Worm (Caenorhabditis elegans) whole organism, L2 larva: ENCODE measurements around the gene clec-182.
A peak's percentile ranks its signal among the peaks of the same experiment; 100 is the strongest.

Source experiments
- C34F6.9 ChIP-seq: fragments of 150-350 bp; optimal IDR thresholded peaks from 2 replicates; lab custom pipeline; 2014; ENCODE audit warnings: missing biosample characterization, missing genetic modification characterization
- F13H6.1 ChIP-seq: sonication (generic microtip); optimal IDR thresholded peaks from 2 replicates; lab custom pipeline; 2016; ENCODE audit warnings: missing genetic modification characterization, missing compliant biosample characterization
- R02D3.7 ChIP-seq: fragments of 150-350 bp; optimal IDR thresholded peaks from 2 replicates; lab custom pipeline; 2014; ENCODE audit warnings: missing biosample characterization, missing genetic modification characterization
- Y55F3AM.14 ChIP-seq: fragments of 200-800 bp; sonication (Bioruptor generic); optimal IDR thresholded peaks from 2 replicates; lab custom pipeline; 2018; ENCODE audit warnings: mild to moderate bottlenecking, missing genetic modification characterization, missing compliant biosample characterization
- ZK546.5 ChIP-seq: sonication (generic microtip); optimal IDR thresholded peaks from 2 replicates; lab custom pipeline; 2017; ENCODE audit warnings: missing biosample characterization, missing genetic modification characterization
- alr-1 ChIP-seq: fragments of 150-350 bp; optimal IDR thresholded peaks from 2 replicates; lab custom pipeline; 2014; ENCODE audit warnings: missing biosample characterization, missing genetic modification characterization
- aly-2 ChIP-seq: fragments of 150-350 bp; optimal IDR thresholded peaks from 2 replicates; lab custom pipeline; 2014; ENCODE audit warnings: missing biosample characterization, missing genetic modification characterization
- ama-1 ChIP-seq: fragments of 150-350 bp; optimal IDR thresholded peaks from 2 replicates; lab custom pipeline; 2018; ENCODE audit warnings: inconsistent platforms
- blmp-1 ChIP-seq: sonication (generic microtip); optimal IDR thresholded peaks from 2 replicates; lab custom pipeline; 2017; ENCODE audit warnings: missing genetic modification characterization, mild to moderate bottlenecking, missing compliant biosample characterization, antibody characterized with exemption, moderate library complexity; ENCODE audit not compliant: insufficient read depth
- ceh-16 ChIP-seq: fragments of 150-350 bp; optimal IDR thresholded peaks from 2 replicates; lab custom pipeline; 2014; ENCODE audit warnings: missing biosample characterization, missing genetic modification characterization
- ceh-82 ChIP-seq: fragments of 150-350 bp; optimal IDR thresholded peaks from 2 replicates; lab custom pipeline; 2014; ENCODE audit warnings: missing biosample characterization, missing genetic modification characterization
- crh-2 ChIP-seq: sonication (generic microtip); optimal IDR thresholded peaks from 2 replicates; lab custom pipeline; 2017; ENCODE audit warnings: missing biosample characterization, missing genetic modification characterization
- dmd-4 ChIP-seq: sonication (generic microtip); optimal IDR thresholded peaks from 2 replicates; lab custom pipeline; 2017; ENCODE audit warnings: missing biosample characterization, missing genetic modification characterization
- egl-27 ChIP-seq: sonication (generic microtip); optimal IDR thresholded peaks from 3 replicates; lab custom pipeline; 2017; ENCODE audit warnings: missing biosample characterization, missing genetic modification reagents, missing genetic modification characterization
- elt-1 ChIP-seq: fragments of 150-350 bp; optimal IDR thresholded peaks from 2 replicates; lab custom pipeline; 2014; ENCODE audit warnings: missing biosample characterization, missing genetic modification characterization
- elt-3 ChIP-seq: sonication (generic microtip); optimal IDR thresholded peaks from 2 replicates; lab custom pipeline; 2017; ENCODE audit warnings: missing biosample characterization, missing genetic modification characterization
- fos-1 ChIP-seq: fragments of 150-350 bp; optimal IDR thresholded peaks from 2 replicates; lab custom pipeline; 2014; ENCODE audit warnings: missing biosample characterization, missing genetic modification characterization
- gmeb-1 ChIP-seq: fragments of 150-350 bp; optimal IDR thresholded peaks from 2 replicates; lab custom pipeline; 2014; ENCODE audit warnings: missing biosample characterization, missing genetic modification characterization
- lin-11 ChIP-seq: fragments of 150-350 bp; sonication (generic microtip); optimal IDR thresholded peaks from 2 replicates; lab custom pipeline; 2014; ENCODE audit warnings: missing biosample characterization, missing genetic modification characterization, inconsistent platforms, mixed read lengths
- lin-13 ChIP-seq: fragments of 150-350 bp; optimal IDR thresholded peaks from 2 replicates; lab custom pipeline; 2014; ENCODE audit warnings: missing biosample characterization, missing genetic modification reagents, missing genetic modification characterization
- lin-39 ChIP-seq: fragments of 150-350 bp; optimal IDR thresholded peaks from 2 replicates; lab custom pipeline; 2014; ENCODE audit warnings: missing biosample characterization, missing genetic modification reagents, missing genetic modification characterization
- lsy-2 ChIP-seq, 2 experiments: fragments of 150-350 bp in 1 of 2; sonication (generic microtip) in 1 of 2; optimal IDR thresholded peaks; 2 replicates each; lab custom pipeline; 2014 to 2017; ENCODE audit warnings: missing biosample characterization in 2 of 2, missing genetic modification characterization in 2 of 2
- mab-5 ChIP-seq: fragments of 150-350 bp; optimal IDR thresholded peaks from 2 replicates; lab custom pipeline; 2014; ENCODE audit warnings: missing biosample characterization, missing genetic modification characterization
- mbf-1 ChIP-seq: sonication (generic microtip); optimal IDR thresholded peaks from 2 replicates; lab custom pipeline; 2017; ENCODE audit warnings: missing biosample characterization, missing genetic modification characterization
- mdl-1 ChIP-seq, 2 experiments: fragments of 150-350 bp in 1 of 2; sonication (generic microtip) in 1 of 2; optimal IDR thresholded peaks; 2 replicates each; lab custom pipeline; 2017; ENCODE audit warnings: missing biosample characterization in 2 of 2, missing genetic modification characterization in 2 of 2
- nhr-10 ChIP-seq: sonication (generic microtip); optimal IDR thresholded peaks from 2 replicates; lab custom pipeline; 2017; ENCODE audit warnings: missing biosample characterization, missing genetic modification characterization
- nhr-11 ChIP-seq: fragments of 150-350 bp; optimal IDR thresholded peaks from 2 replicates; lab custom pipeline; 2014; ENCODE audit warnings: missing biosample characterization, missing genetic modification characterization
- nhr-12 ChIP-seq: fragments of 150-350 bp; optimal IDR thresholded peaks from 2 replicates; lab custom pipeline; 2014; ENCODE audit warnings: missing biosample characterization, missing genetic modification characterization
- nhr-129 ChIP-seq: fragments of 150-350 bp; optimal IDR thresholded peaks from 2 replicates; lab custom pipeline; 2014; ENCODE audit warnings: missing biosample characterization, missing genetic modification characterization
- nhr-21 ChIP-seq: fragments of 150-350 bp; optimal IDR thresholded peaks from 2 replicates; lab custom pipeline; 2014; ENCODE audit warnings: missing biosample characterization, missing genetic modification characterization
- nhr-23 ChIP-seq: fragments of 150-350 bp; optimal IDR thresholded peaks from 2 replicates; lab custom pipeline; 2014; ENCODE audit warnings: missing biosample characterization, missing genetic modification reagents, missing genetic modification characterization
- nhr-237 ChIP-seq: fragments of 150-350 bp; optimal IDR thresholded peaks from 2 replicates; lab custom pipeline; 2014; ENCODE audit warnings: missing biosample characterization, missing genetic modification characterization
- nhr-25 ChIP-seq: fragments of 150-350 bp; sonication (generic microtip); optimal IDR thresholded peaks from 3 replicates; lab custom pipeline; 2014; ENCODE audit warnings: missing biosample characterization, missing genetic modification characterization
- nhr-6 ChIP-seq: fragments of 150-350 bp; optimal IDR thresholded peaks from 2 replicates; lab custom pipeline; 2014; ENCODE audit warnings: missing biosample characterization, missing genetic modification characterization
- nhr-77 ChIP-seq: fragments of 150-350 bp; optimal IDR thresholded peaks from 2 replicates; lab custom pipeline; 2014; ENCODE audit warnings: missing biosample characterization, missing genetic modification characterization
- peb-1 ChIP-seq: fragments of 150-350 bp; optimal IDR thresholded peaks from 2 replicates; lab custom pipeline; 2014; ENCODE audit warnings: missing biosample characterization, missing genetic modification characterization
- sem-4 ChIP-seq: fragments of 150-350 bp; optimal IDR thresholded peaks from 2 replicates; lab custom pipeline; 2014; ENCODE audit warnings: missing biosample characterization, missing genetic modification reagents, missing genetic modification characterization
- skn-1 ChIP-seq: sonication (generic microtip); optimal IDR thresholded peaks from 2 replicates; lab custom pipeline; 2017; ENCODE audit warnings: missing biosample characterization, missing genetic modification characterization
- sma-3 ChIP-seq: sonication (generic microtip); optimal IDR thresholded peaks from 2 replicates; lab custom pipeline; 2016; ENCODE audit warnings: missing genetic modification reagents, missing genetic modification characterization, missing compliant biosample characterization
- sma-9 ChIP-seq, 2 experiments: fragments of 150-350 bp in 1 of 2; sonication (generic microtip) in 1 of 2; optimal IDR thresholded peaks; 2 replicates each; lab custom pipeline; 2014 to 2016; ENCODE audit warnings: missing genetic modification characterization in 2 of 2, mild to moderate bottlenecking in 1 of 2, missing biosample characterization in 1 of 2, missing compliant biosample characterization in 1 of 2, missing genetic modification reagents in 1 of 2, moderate library complexity in 1 of 2
- snpc-4 ChIP-seq: fragments of 150-350 bp; optimal IDR thresholded peaks from 2 replicates; lab custom pipeline; 2014; ENCODE audit warnings: missing biosample characterization, missing genetic modification characterization
- unc-39 ChIP-seq: fragments of 150-350 bp; optimal IDR thresholded peaks from 2 replicates; lab custom pipeline; 2014; ENCODE audit warnings: missing biosample characterization, missing genetic modification characterization
- unc-55 ChIP-seq: fragments of 150-350 bp; sonication (generic microtip); optimal IDR thresholded peaks from 3 replicates; lab custom pipeline; 2014; ENCODE audit warnings: missing biosample characterization, missing genetic modification reagents, missing genetic modification characterization
- unc-62 ChIP-seq: fragments of 150-350 bp; optimal IDR thresholded peaks from 2 replicates; lab custom pipeline; 2014; ENCODE audit warnings: missing biosample characterization, missing genetic modification reagents, missing genetic modification characterization
- zag-1 ChIP-seq: fragments of 150-350 bp; optimal IDR thresholded peaks from 2 replicates; lab custom pipeline; 2014; ENCODE audit warnings: missing biosample characterization, missing genetic modification characterization
- ztf-1 ChIP-seq: fragments of 200-800 bp; sonication (Bioruptor generic); conservative IDR thresholded peaks from 2 replicates; pipeline ENCODE4 v1.3.6; 2022; ENCODE audit warnings: missing genetic modification characterization, missing compliant biosample characterization
- ztf-11 ChIP-seq: sonication (generic microtip); optimal IDR thresholded peaks from 2 replicates; lab custom pipeline; 2017; ENCODE audit warnings: missing biosample characterization, missing genetic modification characterization
- ztf-4 ChIP-seq: fragments of 150-350 bp; optimal IDR thresholded peaks from 2 replicates; lab custom pipeline; 2014; ENCODE audit warnings: missing biosample characterization, missing genetic modification characterization

Gene clec-182

ce11 chrIV:8807327-8807726, 9.2 kb upstream of the clec-182 start:
- TF ChIP-seq crh-2 (no peak), peb-1 (tag; lab: Kevin White, UChicago) (no peak), snpc-4 (tag; lab: Kevin White, UChicago) (no peak), Y55F3AM.14 (GFP tag; lab: Kevin White, UChicago) (no peak), lsy-2 (tag; optimal IDR thresholded peaks at IDR 0.05; lab: Kevin White, UChicago) (no peak), fos-1 (peak; percentile 78), ceh-16 (tag; lab: Kevin White, UChicago) (no peak)

DNA sequence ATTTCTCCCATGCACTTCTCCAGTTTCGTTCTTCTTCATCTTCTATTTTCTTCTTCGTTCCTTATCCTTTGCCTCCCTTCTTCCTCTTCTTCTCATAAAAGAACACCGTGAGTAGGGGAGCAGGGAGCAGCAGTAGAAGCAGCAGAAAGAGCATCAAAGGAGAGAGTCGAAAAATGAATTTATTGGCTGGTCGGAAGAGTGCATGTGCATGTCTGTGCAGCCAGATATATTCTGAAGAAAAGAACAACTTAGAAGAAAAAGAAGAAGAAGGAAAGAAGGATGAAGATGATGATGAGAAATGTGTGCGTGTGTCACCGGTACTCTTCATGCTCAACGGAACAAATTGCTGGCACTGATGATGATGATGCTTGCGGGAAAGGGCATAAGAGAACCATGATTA, 1.9 kb downstream of the clec-182 start:
- TF ChIP-seq lin-11 (no peak), peb-1 (tag; lab: Kevin White, UChicago) (no peak), lsy-2 (tag; optimal IDR thresholded peaks at IDR 0.05; lab: Kevin White, UChicago) (no peak), elt-1 (tag; lab: Kevin White, UChicago) (no peak), nhr-11 (tag; lab: Kevin White, UChicago) (no peak), unc-39 (tag; lab: Kevin White, UChicago) (no peak), lin-13 (GFP tag; lab: Kevin White, UChicago) (no peak), nhr-77 (tag; lab: Kevin White, UChicago) (no peak), nhr-129 (tag; lab: Kevin White, UChicago) (no peak), nhr-21 (tag; lab: Kevin White, UChicago) (no peak), mbf-1 (no peak), ztf-1 (no peak), ZK546.5 (tag; lab: Kevin White, UChicago) (no peak), skn-1 (no peak), unc-62 (GFP tag; lab: Kevin White, UChicago) (no peak), ama-1 (lab: Kevin White, UChicago) (no peak), ztf-4 (tag; lab: Kevin White, UChicago) (no peak), fos-1 (peak; percentile 9), ceh-82 (tag; lab: Kevin White, UChicago) (no peak), lin-39 (tag; lab: Kevin White, UChicago) (no peak), Y55F3AM.14 (GFP tag; lab: Kevin White, UChicago) (no peak), ztf-11 (tag; lab: Kevin White, UChicago) (no peak), C34F6.9 (tag; lab: Kevin White, UChicago) (peak; percentile 60), aly-2 (tag; lab: Kevin White, UChicago) (no peak), nhr-25 (tag; lab: Kevin White, UChicago) (no peak), nhr-237 (tag; lab: Kevin White, UChicago) (no peak), zag-1 (tag; lab: Kevin White, UChicago) (peak; percentile 58), elt-3 (tag; lab: Kevin White, UChicago) (no peak), ceh-16 (tag; lab: Kevin White, UChicago) (no peak), egl-27 (no peak), nhr-23 (tag; lab: Kevin White, UChicago) (no peak), nhr-10 (tag; lab: Kevin White, UChicago) (no peak), F13H6.1 (tag; lab: Kevin White, UChicago) (peak; percentile 9), mab-5 (tag; lab: Kevin White, UChicago) (no peak), mdl-1 (tag; optimal IDR thresholded peaks at IDR 0.05; lab: Kevin White, UChicago) (peak in 1 of 2 experiments; percentile 31), R02D3.7 (tag; lab: Kevin White, UChicago) (no peak), nhr-6 (tag; lab: Kevin White, UChicago) (no peak), unc-55 (GFP tag; lab: Kevin White, UChicago) (peak; percentile 52), crh-2 (no peak), sma-3 (no peak), sem-4 (tag; lab: Kevin White, UChicago) (no peak), dmd-4 (tag; lab: Kevin White, UChicago) (no peak), snpc-4 (tag; lab: Kevin White, UChicago) (no peak), alr-1 (tag; lab: Kevin White, UChicago) (no peak), sma-9 (GFP tag; optimal IDR thresholded peaks at IDR 0.05; lab: Kevin White, UChicago) (peak; percentile 36), sma-9 (tag; optimal IDR thresholded peaks at IDR 0.05; lab: Kevin White, UChicago) (no peak), gmeb-1 (no peak), blmp-1 (tag; lab: Kevin White, UChicago) (no peak), nhr-12 (no peak)
- TF ChIP-seq, all 48 proteins: peak for 7
